Fruit fly (Drosophila melanogaster): ENCODE measurements around the gene Tmem43.

Tmem43 gene

dm6 chr3L:7882105-7882504, 32.8 kb downstream of the Tmem43 start (continued):
- TF ChIP-seq CG17186 (GFP tag; optimal IDR thresholded peaks at IDR 0.05) (peak; percentile 14), chif (GFP tag; optimal IDR thresholded peaks at IDR 0.05) (peak in 1 of 2 experiments; percentile 1), CG17568 (GFP tag; optimal IDR thresholded peaks at IDR 0.05) (peak; percentile 91), CG33213 (GFP tag; optimal IDR thresholded peaks at IDR 0.05) (peak; percentile 10), phol (tag; optimal IDR thresholded peaks at IDR 0.05) (no peak), cg (GFP tag; optimal IDR thresholded peaks at IDR 0.05) (no peak), bab2 (GFP tag; optimal IDR thresholded peaks at IDR 0.05) (peak; percentile 38), shn (GFP tag; optimal IDR thresholded peaks at IDR 0.05) (peak; percentile 24), Gsc (GFP tag; IDR thresholded peaks at IDR 0.05) (no peak), br (optimal IDR thresholded peaks at IDR 0.05) (no peak), sob (GFP tag; IDR thresholded peaks at IDR 0.05) (peak; percentile 67), CG1603 (tag; optimal IDR thresholded peaks at IDR 0.05) (peak; percentile 42), CG7987 (GFP tag; optimal IDR thresholded peaks at IDR 0.05) (peak; percentile 94), C15 (GFP tag; IDR thresholded peaks at IDR 0.05) (peak; percentile 37; the same call in 1 of the 3 replicates), CG7745 (tag; optimal IDR thresholded peaks at IDR 0.05) (no peak), caup (GFP tag; optimal IDR thresholded peaks at IDR 0.05; ENCODE audit: severe bottlenecking) (peak; percentile 91), Atf3 (GFP tag; optimal IDR thresholded peaks at IDR 0.05) (no peak), CG1792 (GFP tag; optimal IDR thresholded peaks at IDR 0.05) (peak; percentile 44), Blimp-1 (GFP tag; optimal IDR thresholded peaks at IDR 0.05) (peak; percentile 58), ato (GFP tag; IDR thresholded peaks at IDR 0.05; ENCODE audit: partially characterized antibody) (no peak), dmrt99B (tag; optimal IDR thresholded peaks at IDR 0.05) (peak; percentile 65), CG6765 (GFP tag; optimal IDR thresholded peaks at IDR 0.05) (peak; percentile 86), CHES-1-like (GFP tag; optimal IDR thresholded peaks at IDR 0.05) (peak; percentile 43), CG4617 (GFP tag; optimal IDR thresholded peaks at IDR 0.05; ENCODE audit: borderline replicate concordance) (no peak), eyg (GFP tag; optimal IDR thresholded peaks at IDR 0.05) (peak; percentile 65), Lim3 (GFP tag; IDR thresholded peaks at IDR 0.05) (no peak), z (GFP tag; IDR thresholded peaks at IDR 0.05) (no peak), Scr (GFP tag; IDR thresholded peaks at IDR 0.05; ENCODE audit: partially characterized antibody) (no peak), Xbp1 (GFP tag; optimal IDR thresholded peaks at IDR 0.05) (no peak), CG13424 (tag; optimal IDR thresholded peaks at IDR 0.05) (peak; percentile 67), btn (GFP tag; optimal IDR thresholded peaks at IDR 0.05) (no peak), Nf-YA (GFP tag; IDR thresholded peaks at IDR 0.05) (peak; percentile 44), CG31441 (GFP tag; IDR thresholded peaks at IDR 0.05) (peak; percentile 23; the same call in 1 of the 2 replicates), CG15696 (tag; optimal IDR thresholded peaks at IDR 0.05) (no peak), CG9609 (GFP tag; optimal IDR thresholded peaks at IDR 0.05) (no peak), CG4360 (GFP tag; IDR thresholded peaks at IDR 0.05) (no peak), yki (optimal IDR thresholded peaks at IDR 0.05) (no peak), Dbx (GFP tag; IDR thresholded peaks at IDR 0.05) (peak; percentile 40; the same call in 1 of the 3 replicates), CG8944 (GFP tag; optimal IDR thresholded peaks at IDR 0.05) (no peak), tgo (GFP tag; IDR thresholded peaks at IDR 0.05) (no peak; the same call in 2 of the 3 replicates), CG8924 (tag; optimal IDR thresholded peaks at IDR 0.05) (peak; percentile 56), BtbVII (GFP tag; optimal IDR thresholded peaks at IDR 0.05) (peak; percentile 90), Pdp1 (GFP tag; optimal IDR thresholded peaks at IDR 0.05) (peak in 1 of 2 experiments; percentile 55), fd64A (GFP tag; optimal IDR thresholded peaks at IDR 0.05) (peak; percentile 59), emc (GFP tag; optimal IDR thresholded peaks at IDR 0.05) (peak; percentile 22), PHDP (tag; optimal IDR thresholded peaks at IDR 0.05) (peak; percentile 86), Lhr (GFP tag; optimal IDR thresholded peaks at IDR 0.05) (no peak), CG10565 (GFP tag; optimal IDR thresholded peaks at IDR 0.05) (no peak), Nf-YC (tag; optimal IDR thresholded peaks at IDR 0.05) (peak; percentile 21), luna (GFP tag; optimal IDR thresholded peaks at IDR 0.05) (no peak), Poxn (GFP tag; IDR thresholded peaks at IDR 0.05) (no peak)
